Worm (Caenorhabditis elegans) whole organism, L4 larva: ENCODE measurements around the gene F31F6.2.

Source experiments
- ZK546.5 ChIP-seq, 2 experiments: sonication (generic microtip); optimal IDR thresholded peaks; 2 replicates each; lab custom pipeline; 2017; ENCODE audit warnings: missing biosample characterization in 2 of 2, missing genetic modification characterization in 2 of 2
- dpl-1 ChIP-seq: fragments of 150-350 bp; optimal IDR thresholded peaks from 2 replicates; lab custom pipeline; 2014; ENCODE audit warnings: missing biosample characterization, missing genetic modification reagents, missing genetic modification characterization
- dve-1 ChIP-seq: sonication (generic microtip); optimal IDR thresholded peaks from 2 replicates; lab custom pipeline; 2017; ENCODE audit warnings: antibody characterized with exemption, mild to moderate bottlenecking, missing genetic modification characterization, missing compliant biosample characterization; ENCODE audit not compliant: insufficient read depth
- mep-1 ChIP-seq: fragments of 150-350 bp; sonication (generic microtip); optimal IDR thresholded peaks from 3 replicates; lab custom pipeline; 2014; ENCODE audit warnings: missing biosample characterization, missing genetic modification characterization
- nhr-77 ChIP-seq: fragments of 150-350 bp; optimal IDR thresholded peaks from 2 replicates; lab custom pipeline; 2014; ENCODE audit warnings: missing biosample characterization, missing genetic modification characterization
- pha-4 ChIP-seq, 2 experiments: fragments of 150-350 bp in 1 of 2; fragments of 200-800 bp in 1 of 2; sonication (Bioruptor generic) in 1 of 2; IDR thresholded peaks in 1 of 2; optimal IDR thresholded peaks in 1 of 2; 2 replicates each; pipeline versions ENCODE4 v1.3.6 to Lab custom; 2014 to 2022; ENCODE audit warnings: missing genetic modification characterization in 2 of 2, missing genetic modification reagents in 2 of 2, missing biosample characterization in 1 of 2, missing compliant biosample characterization in 1 of 2
- snpc-4 ChIP-seq: fragments of 150-350 bp; optimal IDR thresholded peaks from 2 replicates; lab custom pipeline; 2014; ENCODE audit warnings: missing biosample characterization, missing genetic modification characterization

DNA sequence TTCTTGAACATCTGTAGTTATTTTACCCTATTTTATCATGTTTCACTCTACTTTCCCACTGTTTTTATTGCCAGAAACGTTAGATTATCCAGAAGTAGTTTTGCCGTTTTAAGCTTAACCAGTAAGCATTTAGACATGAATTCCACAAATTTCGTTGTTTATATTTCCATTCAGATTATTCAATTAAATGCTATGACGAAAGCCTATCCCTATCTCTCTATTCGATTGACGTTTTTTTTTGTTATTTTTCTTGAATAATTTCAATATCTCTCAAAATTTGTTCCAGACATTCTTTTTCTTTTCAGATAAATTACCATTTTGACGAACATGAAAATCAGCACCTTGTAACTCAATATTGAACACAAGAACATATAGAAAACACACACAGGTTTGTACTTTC is 46.9 kb upstream of the F31F6.2 start, which contains the start of gene npr-40:
- no peak for TF ChIP-seq nhr-77
- no peak for TF ChIP-seq mep-1 (tag; lab: Kevin White, UChicago)
- no peak for TF ChIP-seq dpl-1 (GFP tag; lab: Kevin White, UChicago)
- TF ChIP-seq pha-4 (GFP tag; IDR thresholded peaks at IDR 0.05; lab: Robert Waterston, UW) = no peak
- TF ChIP-seq pha-4 (tag; optimal IDR thresholded peaks at IDR 0.05; lab: Kevin White, UChicago) = no peak
- no peak for TF ChIP-seq dve-1 (tag; lab: Kevin White, UChicago)
- no peak for TF ChIP-seq snpc-4 (tag; lab: Kevin White, UChicago)
- no peak for TF ChIP-seq ZK546.5 (tag; optimal IDR thresholded peaks at IDR 0.05; lab: Kevin White, UChicago)
